Worm (Caenorhabditis elegans) whole organism, L4 larva: Measurements from ENCODE around the gene C49C8.3.

Experiments
- D1046.2 ChIP-seq: fragments of 200-800 bp; sonication (Bioruptor generic); IDR thresholded peaks from 2 replicates; pipeline ENCODE4 v1.3.6; 2022; ENCODE audit warnings: missing genetic modification characterization, missing compliant biosample characterization
- ama-1 ChIP-seq: fragments of 150-350 bp; optimal IDR thresholded peaks from 2 replicates; lab custom pipeline; 2014; ENCODE audit warnings: inconsistent platforms, mixed read lengths
- lim-7 ChIP-seq: fragments of 200-800 bp; sonication (Bioruptor generic); IDR thresholded peaks from 2 replicates; pipeline ENCODE4 v1.3.6; 2022; ENCODE audit warnings: missing genetic modification characterization, missing compliant biosample characterization
- nhr-10 ChIP-seq: fragments of 150-350 bp; optimal IDR thresholded peaks from 2 replicates; lab custom pipeline; 2014; ENCODE audit warnings: missing biosample characterization, missing genetic modification characterization

ce11 chrIV:8668635-8669034 lies 24.1 kb downstream of the C49C8.3 start, which contains the start of gene cdh-5:
- TF ChIP-seq nhr-10 (tag; lab: Kevin White, UChicago) (no peak), ama-1 (lab: Kevin White, UChicago) (no peak), D1046.2 (GFP tag; lab: Robert Waterston, UW) (no peak), lim-7 (GFP tag; lab: Robert Waterston, UW) (no peak)
